Worm (Caenorhabditis elegans) whole organism, midembryonic: ENCODE results near the gene fbxb-54.

ENCODE experiments used
- T22C8.4 ChIP-seq: fragments of 200-800 bp; sonication (Bioruptor generic); IDR thresholded peaks from 2 replicates; pipeline ENCODE4 v1.3.6; 2022; ENCODE audit warnings: missing genetic modification characterization, missing compliant biosample characterization
- cog-1 ChIP-seq: sonication (generic microtip); optimal IDR thresholded peaks from 2 replicates; lab custom pipeline; 2016; ENCODE audit warnings: missing genetic modification characterization, missing compliant biosample characterization
- flt-1 ChIP-seq: fragments of 200-800 bp; sonication (Bioruptor generic); IDR thresholded peaks from 2 replicates; pipeline ENCODE4 v1.3.6; 2022; ENCODE audit warnings: missing genetic modification characterization, missing compliant biosample characterization
- ref-1 ChIP-seq: fragments of 200-800 bp; sonication (Bioruptor generic); conservative IDR thresholded peaks from 2 replicates; pipeline ENCODE4 v1.3.6; 2022; ENCODE audit warnings: missing genetic modification reagents, missing genetic modification characterization, missing compliant biosample characterization
- ztf-23 ChIP-seq: fragments of 200-800 bp; sonication (Bioruptor generic); IDR thresholded peaks from 2 replicates; pipeline ENCODE4 v1.3.6; 2022; ENCODE audit warnings: missing genetic modification reagents, missing genetic modification characterization, missing compliant biosample characterization
- ztf-29 ChIP-seq: fragments of 200-800 bp; sonication (Bioruptor generic); IDR thresholded peaks from 2 replicates; pipeline ENCODE4 v1.3.6; 2022; ENCODE audit warnings: missing genetic modification reagents, missing genetic modification characterization, missing compliant biosample characterization

DNA sequence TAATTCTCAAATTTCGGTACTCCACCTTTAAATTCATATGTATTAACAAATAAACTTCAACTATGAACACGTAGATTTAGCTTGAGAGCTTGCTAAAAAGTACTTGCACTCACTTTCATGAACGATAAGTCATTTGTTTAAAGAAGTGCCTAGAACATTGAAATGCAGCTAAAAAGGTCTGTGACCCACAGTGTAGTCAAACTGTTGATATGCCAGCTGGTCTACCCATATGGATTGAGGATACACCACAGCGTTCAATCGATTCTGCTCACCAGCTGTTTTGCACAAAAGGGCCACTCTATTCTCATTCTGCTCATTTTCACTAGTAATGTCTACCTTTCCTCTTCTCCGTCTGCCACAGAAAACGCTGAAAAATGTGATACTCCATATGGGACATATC is 20.2 kb downstream of the fbxb-54 start, which contains the start of gene fbxb-43:
- TF ChIP-seq T22C8.4, result no peak
- TF ChIP-seq flt-1 (GFP tag; lab: Robert Waterston, UW), result no peak
- TF ChIP-seq ztf-23 (GFP tag; lab: Robert Waterston, UW), result no peak
- no peak for TF ChIP-seq cog-1 (tag; lab: Kevin White, UChicago)
- no peak for TF ChIP-seq ref-1 (GFP tag; lab: Robert Waterston, UW)
- TF ChIP-seq ztf-29 (GFP tag; lab: Robert Waterston, UW), result no peak
